Fruit fly (Drosophila melanogaster) whole organism, embryonic: ENCODE data around the gene Srg3.
A peak's percentile ranks its signal among the peaks of the same experiment; 100 is the strongest.

ENCODE experiments used
- CG10147 ChIP-seq: fragments of 200-800 bp; sonication (Bioruptor generic); optimal IDR thresholded peaks from 2 replicates; lab custom pipeline; 2019; ENCODE audit warnings: missing biosample characterization, mild to moderate bottlenecking, missing genetic modification characterization, moderate library complexity
- CG10209 ChIP-seq: fragments of 200-800 bp; sonication (Bioruptor generic); optimal IDR thresholded peaks from 3 replicates; lab custom pipeline; 2017; ENCODE audit warnings: missing biosample characterization, mild to moderate bottlenecking, missing genetic modification characterization, missing genetic modification reagents
- CG10321 ChIP-seq: fragments of 200-800 bp; sonication (Bioruptor generic); IDR thresholded peaks from 2 replicates; pipeline ENCODE4 v1.3.6; 2022; ENCODE audit warnings: missing biosample characterization, missing genetic modification characterization
- CG11398 ChIP-seq: fragments of 200-800 bp; sonication (Bioruptor generic); optimal IDR thresholded peaks from 2 replicates; lab custom pipeline; 2016; ENCODE audit warnings: missing biosample characterization, missing genetic modification characterization
- CG12236 ChIP-seq: fragments of 200-800 bp; sonication (Bioruptor generic); optimal IDR thresholded peaks from 2 replicates; lab custom pipeline; 2016; ENCODE audit warnings: missing biosample characterization, missing genetic modification characterization
- CG12659 ChIP-seq: fragments of 200-800 bp; sonication (Bioruptor generic); optimal IDR thresholded peaks from 3 replicates; lab custom pipeline; 2017; ENCODE audit warnings: mild to moderate bottlenecking, missing biosample characterization, missing genetic modification reagents, missing genetic modification characterization
- CG1602 ChIP-seq: fragments of 200-800 bp; sonication (Bioruptor generic); optimal IDR thresholded peaks from 3 replicates; lab custom pipeline; 2016; ENCODE audit warnings: missing biosample characterization, missing genetic modification characterization
- CG17385 ChIP-seq: fragments of 200-800 bp; sonication (Bioruptor generic); optimal IDR thresholded peaks from 3 replicates; lab custom pipeline; 2018; ENCODE audit warnings: missing biosample characterization, mild to moderate bottlenecking, missing genetic modification characterization
- CG2199 ChIP-seq: fragments of 200-800 bp; sonication (Bioruptor generic); IDR thresholded peaks from 3 replicates; pipeline ENCODE4 v1.3.6; 2022; ENCODE audit warnings: missing biosample characterization, missing genetic modification characterization
- CG2712 ChIP-seq: fragments of 200-800 bp; optimal IDR thresholded peaks from 3 replicates; lab custom pipeline; 2019; ENCODE audit warnings: missing biosample characterization, mild to moderate bottlenecking, missing genetic modification characterization, moderate library complexity
- CG2889 ChIP-seq: fragments of 200-800 bp; sonication (Bioruptor generic); IDR thresholded peaks from 3 replicates; pipeline ENCODE4 v1.3.6; 2022; ENCODE audit warnings: missing biosample characterization, missing genetic modification characterization
- CG3163 ChIP-seq: fragments of 200-800 bp; sonication (Bioruptor generic); optimal IDR thresholded peaks from 3 replicates; lab custom pipeline; 2016; ENCODE audit warnings: missing biosample characterization, missing genetic modification characterization
- CG32532 ChIP-seq: fragments of 200-800 bp; sonication (Bioruptor generic); IDR thresholded peaks from 2 replicates; pipeline ENCODE4 v1.3.6; 2022; ENCODE audit warnings: missing biosample characterization, missing genetic modification characterization
- CG33557 ChIP-seq: fragments of 200-800 bp; sonication (Bioruptor generic); optimal IDR thresholded peaks from 2 replicates; lab custom pipeline; 2019; ENCODE audit warnings: missing biosample characterization, mild to moderate bottlenecking, missing genetic modification characterization, moderate library complexity
- CG34376 ChIP-seq: fragments of 200-800 bp; sonication (Bioruptor generic); optimal IDR thresholded peaks from 2 replicates; lab custom pipeline; 2018; ENCODE audit warnings: missing biosample characterization, mild to moderate bottlenecking, missing genetic modification characterization
- CG4617 ChIP-seq: fragments of 200-800 bp; sonication (Bioruptor generic); optimal IDR thresholded peaks from 3 replicates; lab custom pipeline; 2016; ENCODE audit warnings: missing biosample characterization, missing genetic modification characterization, borderline replicate concordance
- CG5245 ChIP-seq: fragments of 200-800 bp; sonication (Bioruptor generic); optimal IDR thresholded peaks from 3 replicates; lab custom pipeline; 2016; ENCODE audit warnings: missing biosample characterization, missing genetic modification characterization
- CG6654 ChIP-seq: fragments of 200-800 bp; sonication (Bioruptor generic); optimal IDR thresholded peaks from 2 replicates; lab custom pipeline; 2017; ENCODE audit warnings: missing biosample characterization, mild to moderate bottlenecking, missing genetic modification characterization
- CG6765 ChIP-seq: fragments of 200-800 bp; sonication (Bioruptor generic); optimal IDR thresholded peaks from 3 replicates; lab custom pipeline; 2017; ENCODE audit warnings: missing biosample characterization, mild to moderate bottlenecking, missing genetic modification characterization
- CG6854 ChIP-seq: fragments of 200-800 bp; sonication (Bioruptor generic); optimal IDR thresholded peaks from 3 replicates; lab custom pipeline; 2017; ENCODE audit warnings: missing biosample characterization, mild to moderate bottlenecking, missing genetic modification characterization
- CG7372 ChIP-seq: fragments of 200-800 bp; sonication (Bioruptor generic); IDR thresholded peaks from 2 replicates; pipeline ENCODE4 v1.3.6; 2022; ENCODE audit warnings: missing biosample characterization, missing genetic modification characterization
- CG9797 ChIP-seq: fragments of 200-800 bp; sonication (Bioruptor generic); optimal IDR thresholded peaks from 3 replicates; lab custom pipeline; 2018; ENCODE audit warnings: missing biosample characterization, mild to moderate bottlenecking, missing genetic modification characterization
- CoRest ChIP-seq: fragments of 200-800 bp; sonication (Bioruptor generic); optimal IDR thresholded peaks from 3 replicates; lab custom pipeline; 2018; ENCODE audit warnings: missing biosample characterization, mild to moderate bottlenecking, missing genetic modification characterization, moderate library complexity
- Fer3 ChIP-seq: fragments of 200-800 bp; sonication (Bioruptor generic); optimal IDR thresholded peaks from 2 replicates; lab custom pipeline; 2018; ENCODE audit warnings: missing biosample characterization, mild to moderate bottlenecking, missing genetic modification characterization, moderate library complexity
- Hmx ChIP-seq: fragments of 200-800 bp; sonication (Bioruptor generic); optimal IDR thresholded peaks from 2 replicates; lab custom pipeline; 2016; ENCODE audit warnings: missing biosample characterization, missing genetic modification characterization
- Hr3 ChIP-seq: fragments of 200-800 bp; sonication (Bioruptor generic); optimal IDR thresholded peaks from 3 replicates; lab custom pipeline; 2016; ENCODE audit warnings: missing biosample characterization, missing genetic modification characterization
- Hr78 ChIP-seq, 2 experiments: fragments of 200-800 bp in 1 of 2; fragments of >200 bp in 1 of 2; sonication (Bioruptor generic) in 1 of 2; optimal IDR thresholded peaks; 2 replicates each; lab custom pipeline; 2017 to 2019; ENCODE audit warnings: missing biosample characterization in 2 of 2, missing genetic modification characterization in 2 of 2, mild to moderate bottlenecking in 1 of 2, moderate library complexity in 1 of 2
- Myb ChIP-seq: fragments of 200-800 bp; sonication (Bioruptor generic); optimal IDR thresholded peaks from 2 replicates; lab custom pipeline; 2016; ENCODE audit warnings: missing biosample characterization, missing genetic modification characterization
- NC2β ChIP-seq: fragments of 200-800 bp; sonication (Bioruptor generic); optimal IDR thresholded peaks from 2 replicates; lab custom pipeline; 2016; ENCODE audit warnings: missing biosample characterization, missing genetic modification characterization
- abd-A ChIP-seq: fragments of 200-800 bp; sonication (Bioruptor generic); optimal IDR thresholded peaks from 3 replicates; lab custom pipeline; 2019; ENCODE audit warnings: missing biosample characterization, mild to moderate bottlenecking, missing genetic modification characterization, moderate library complexity
- amos ChIP-seq: fragments of 200-800 bp; sonication (Bioruptor generic); IDR thresholded peaks from 2 replicates; pipeline ENCODE4 v1.3.6; 2022; ENCODE audit warnings: missing biosample characterization, missing genetic modification characterization; ENCODE audit not compliant: partially characterized antibody
- hbn ChIP-seq: fragments of 200-800 bp; sonication (Bioruptor generic); IDR thresholded peaks from 2 replicates; pipeline ENCODE4 v1.3.6; 2022; ENCODE audit warnings: missing biosample characterization, missing genetic modification characterization; ENCODE audit not compliant: partially characterized antibody
- lab ChIP-seq: fragments of 200-800 bp; sonication (Bioruptor generic); optimal IDR thresholded peaks from 3 replicates; lab custom pipeline; 2017; ENCODE audit warnings: missing biosample characterization, missing genetic modification characterization, mild to moderate bottlenecking, moderate library complexity, missing genetic modification reagents
- lbe ChIP-seq: fragments of 200-800 bp; sonication (Bioruptor generic); optimal IDR thresholded peaks from 2 replicates; lab custom pipeline; 2016; ENCODE audit warnings: missing biosample characterization, mild to moderate bottlenecking, missing genetic modification characterization
- mam ChIP-seq: fragments of 200-800 bp; sonication (Bioruptor generic); optimal IDR thresholded peaks from 3 replicates; lab custom pipeline; 2016; ENCODE audit warnings: missing biosample characterization, missing genetic modification characterization
- otp ChIP-seq: fragments of 200-800 bp; sonication (Bioruptor generic); IDR thresholded peaks from 3 replicates; pipeline ENCODE4, ENCODE4 v1.3.6; 2022; ENCODE audit warnings: missing biosample characterization, missing genetic modification characterization
- pan ChIP-seq, 4 experiments: fragments of >200 bp in 3 of 4; fragments of 200-800 bp in 1 of 4; sonication (Bioruptor generic) in 1 of 4; optimal IDR thresholded peaks in 3 of 4; IDR thresholded peaks in 1 of 4; 2 replicates each; pipeline versions ENCODE4 v1.3.6 to Lab custom; 2017 to 2022; ENCODE audit warnings: missing biosample characterization in 2 of 4, missing genetic modification characterization in 2 of 4, mixed read lengths in 1 of 4
- run ChIP-seq: fragments of 200-800 bp; sonication (Bioruptor generic); optimal IDR thresholded peaks from 3 replicates; lab custom pipeline; 2018; ENCODE audit warnings: missing biosample characterization, mild to moderate bottlenecking, missing genetic modification characterization
- sc ChIP-seq, 3 experiments: fragments of >200 bp in 2 of 3; fragments of 200-800 bp in 1 of 3; sonication (Bioruptor generic) in 1 of 3; optimal IDR thresholded peaks; 2 replicates in 2 of 3; 3 replicates in 1 of 3; lab custom pipeline; 2017; ENCODE audit warnings: mild to moderate bottlenecking in 1 of 3, missing biosample characterization in 1 of 3, missing genetic modification characterization in 1 of 3, missing genetic modification reagents in 1 of 3
- sd ChIP-seq: fragments of 200-800 bp; sonication (Bioruptor generic); optimal IDR thresholded peaks from 3 replicates; lab custom pipeline; 2018; ENCODE audit warnings: missing biosample characterization, mild to moderate bottlenecking, missing genetic modification characterization, moderate library complexity
- sens-2 ChIP-seq: fragments of 200-800 bp; sonication (Bioruptor generic); IDR thresholded peaks from 2 replicates; pipeline ENCODE4 v1.3.6; 2022; ENCODE audit warnings: missing biosample characterization, missing genetic modification characterization
- seq ChIP-seq: fragments of 200-800 bp; sonication (Bioruptor generic); IDR thresholded peaks from 2 replicates; pipeline ENCODE4 v1.3.6; 2022; ENCODE audit warnings: missing biosample characterization, missing genetic modification characterization
- slp2 ChIP-seq: fragments of 200-800 bp; sonication (Bioruptor generic); optimal IDR thresholded peaks from 2 replicates; lab custom pipeline; 2016; ENCODE audit warnings: missing biosample characterization, missing genetic modification characterization
- stc ChIP-seq: fragments of 200-800 bp; sonication (Bioruptor generic); IDR thresholded peaks from 2 replicates; pipeline ENCODE4 v1.3.6; 2022; ENCODE audit warnings: missing biosample characterization, missing genetic modification characterization
- trh ChIP-seq: fragments of 200-800 bp; sonication (Bioruptor generic); optimal IDR thresholded peaks from 2 replicates; lab custom pipeline; 2016; ENCODE audit warnings: missing biosample characterization, missing genetic modification characterization
- vnd ChIP-seq: fragments of 200-800 bp; sonication (Bioruptor generic); IDR thresholded peaks from 3 replicates; pipeline ENCODE4 v1.3.6; 2022; ENCODE audit warnings: missing biosample characterization, missing genetic modification characterization; ENCODE audit not compliant: partially characterized antibody
- wdn ChIP-seq: fragments of 200-800 bp; sonication (Bioruptor generic); IDR thresholded peaks from 2 replicates; pipeline ENCODE4 v1.3.6; 2022; ENCODE audit warnings: missing biosample characterization, missing genetic modification characterization

The Srg3 gene

DNA sequence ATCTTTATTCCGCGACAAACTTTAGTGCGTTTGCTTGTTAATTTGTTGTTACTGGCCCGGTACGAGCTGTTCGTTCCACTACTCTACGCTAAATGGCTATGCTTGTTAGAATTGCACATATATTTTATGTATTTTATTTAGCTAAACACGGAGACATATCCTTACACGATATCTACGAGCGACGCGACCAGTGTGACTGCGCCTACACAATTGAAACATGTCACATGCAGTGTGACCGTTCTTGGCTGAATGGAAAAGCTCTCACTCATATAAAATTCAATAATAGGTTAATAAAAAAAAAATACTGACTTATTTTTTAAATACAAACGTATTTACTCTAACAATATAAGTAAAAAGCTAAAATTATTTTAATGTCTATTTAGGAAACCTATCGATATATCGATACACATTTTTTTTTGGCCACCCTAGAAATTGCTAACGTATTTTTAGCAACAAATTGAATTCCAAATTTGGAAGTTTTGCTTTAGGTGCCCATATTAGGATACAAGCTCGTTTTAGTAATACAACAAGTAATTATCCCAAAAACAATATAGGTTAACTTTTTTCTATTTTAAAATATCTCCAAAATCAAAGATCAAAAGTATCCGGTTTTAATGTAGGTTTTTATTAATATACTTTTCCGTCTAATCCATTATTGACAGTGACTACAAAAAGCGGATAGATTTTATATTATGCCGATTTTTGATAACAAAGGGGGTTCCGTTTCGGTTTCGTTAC is 43.9 kb upstream of the Srg3 start, which contains the start of gene CG4080 (continued):
- TF ChIP-seq abd-A (tag; lab: Kevin White, UChicago) (peak; percentile 3), NC2β (GFP tag; lab: Kevin White, UChicago) (peak; percentile 5), CG2889 (GFP tag; lab: Robert Waterston, UW) (no peak), otp (GFP tag; lab: Robert Waterston, UW) (peak; percentile 27; the same call in 1 of the 3 replicates), CG12236 (GFP tag; lab: Kevin White, UChicago) (no peak), lab (GFP tag; lab: Kevin White, UChicago) (peak; percentile 55), stc (GFP tag; lab: Robert Waterston, UW) (peak; percentile 53; the same call in 1 of the 2 replicates), slp2 (GFP tag; lab: Kevin White, UChicago) (no peak), CG34376 (GFP tag; lab: Kevin White, UChicago) (peak; percentile 55), sens-2 (GFP tag; lab: Robert Waterston, UW) (no peak), Fer3 (tag; lab: Kevin White, UChicago) (no peak), Myb (GFP tag; lab: Kevin White, UChicago) (peak; percentile 63), CG6854 (GFP tag; lab: Kevin White, UChicago) (no peak), CG1602 (no peak), CoRest (tag; lab: Kevin White, UChicago) (peak; percentile 55), CG11398 (no peak), CG10321 (GFP tag; lab: Robert Waterston, UW) (no peak), CG33557 (GFP tag; lab: Kevin White, UChicago) (peak; percentile 34), seq (GFP tag; lab: Robert Waterston, UW) (no peak), mam (GFP tag; lab: Kevin White, UChicago) (no peak), hbn (GFP tag; lab: Robert Waterston, UW) (peak; percentile 75), CG10209 (GFP tag; lab: Kevin White, UChicago) (no peak), CG10147 (peak; percentile 24), CG3163 (GFP tag; lab: Kevin White, UChicago) (no peak), CG12659 (GFP tag; lab: Kevin White, UChicago) (peak; percentile 78), CG6765 (GFP tag; lab: Kevin White, UChicago) (peak; percentile 54), trh (GFP tag; lab: Kevin White, UChicago) (no peak), run (tag; lab: Kevin White, UChicago) (no peak), wdn (GFP tag; lab: Robert Waterston, UW) (no peak), Hr3 (GFP tag; lab: Kevin White, UChicago) (peak; percentile 19), CG6654 (GFP tag; lab: Kevin White, UChicago) (no peak), CG32532 (GFP tag; lab: Robert Waterston, UW) (0 out of 2 replicates have a peak, but pooled peaks have one; percentile 7), CG5245 (GFP tag; lab: Kevin White, UChicago) (no peak), Hr78 (GFP tag; optimal IDR thresholded peaks at IDR 0.05; lab: Kevin White, UChicago) (no peak), lbe (peak; percentile 63), sd (tag; lab: Kevin White, UChicago) (peak; percentile 51), pan (optimal IDR thresholded peaks at IDR 0.05; lab: Kevin White, UChicago) (no peak), pan (GFP tag; optimal IDR thresholded peaks at IDR 0.05 in 1 of 2, IDR thresholded peaks at IDR 0.05 in 1 of 2) (peak in 1 of 2 experiments; percentile 7), CG4617 (peak; percentile 56), vnd (GFP tag; lab: Robert Waterston, UW) (peak; percentile 76), sc (optimal IDR thresholded peaks at IDR 0.05; lab: Kevin White, UChicago) (no peak), sc (GFP tag; optimal IDR thresholded peaks at IDR 0.05; lab: Kevin White, UChicago) (no peak), Hmx (peak; percentile 9), amos (GFP tag; lab: Robert Waterston, UW) (peak; percentile 76; the same call in 1 of the 2 replicates), CG7372 (GFP tag; lab: Robert Waterston, UW) (no peak), CG2712 (tag; lab: Kevin White, UChicago) (peak; percentile 41), CG2199 (GFP tag; lab: Robert Waterston, UW) (no peak), CG9797 (GFP tag; lab: Kevin White, UChicago) (peak; percentile 96), CG17385 (GFP tag; lab: Kevin White, UChicago) (peak; percentile 8)
